Fruit fly (Drosophila melanogaster): ENCODE measurements around the gene CG9902.

CG9902 gene

DNA sequence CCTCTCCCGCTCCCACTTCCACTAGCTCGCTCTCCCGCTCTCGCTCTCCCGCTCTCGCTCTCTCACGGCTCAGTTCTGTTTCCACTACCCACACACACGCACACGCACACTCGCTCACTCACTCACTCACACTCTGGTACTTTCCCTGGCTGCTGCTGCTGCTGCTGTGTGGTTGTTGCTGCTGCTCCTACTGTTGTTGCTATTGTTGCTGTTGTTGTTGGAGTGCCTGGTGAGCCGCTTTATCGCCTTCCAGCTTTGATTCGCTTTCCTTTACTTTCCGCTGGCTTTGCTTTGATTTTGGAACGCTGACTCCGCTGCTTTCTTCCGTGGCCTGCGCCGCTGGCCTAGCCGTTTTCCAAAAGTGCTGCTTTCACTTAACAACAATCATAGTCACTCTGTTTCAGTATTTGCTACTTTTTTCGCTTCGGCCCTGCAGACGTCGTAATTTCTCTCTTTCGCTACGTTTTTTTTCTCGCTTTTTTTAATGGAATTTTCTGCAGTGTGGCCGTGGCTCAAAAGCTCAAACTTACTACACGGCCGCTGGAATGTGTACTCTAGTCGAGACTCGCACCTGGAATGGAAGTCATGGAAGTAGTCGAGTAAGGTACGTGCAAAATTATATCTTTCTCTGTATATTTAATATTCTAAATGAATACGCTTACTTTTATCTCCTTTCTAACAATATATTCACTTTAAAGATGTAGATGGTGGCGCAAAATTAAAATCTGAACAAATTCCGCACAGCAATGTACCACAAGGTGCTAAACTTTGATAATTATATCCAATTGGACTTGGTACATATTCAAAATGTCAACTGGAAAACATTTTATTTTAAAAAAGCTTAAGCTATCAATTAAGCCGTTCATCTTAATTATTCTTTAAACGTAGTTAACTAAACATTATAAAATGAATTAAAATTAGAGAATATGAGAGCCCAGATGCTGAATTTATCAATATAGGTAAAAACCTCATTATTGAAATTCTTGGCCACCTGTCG, 12.5 kb upstream of the CG9902 start, which contains the start of gene Pp2B-14D (continued):
- peak; percentile 5 for TF ChIP-seq caup (GFP tag; optimal IDR thresholded peaks at IDR 0.05; ENCODE audit: severe bottlenecking)
- TF ChIP-seq ranshi (GFP tag; IDR thresholded peaks at IDR 0.05) = no peak
- no peak for TF ChIP-seq Ravus (GFP tag; IDR thresholded peaks at IDR 0.05)
- no peak; the same call in 1 of the 2 replicates for TF ChIP-seq CG9932 (GFP tag; IDR thresholded peaks at IDR 0.05)
- no peak for TF ChIP-seq Dad (GFP tag; optimal IDR thresholded peaks at IDR 0.05)
- TF ChIP-seq CG18764 (GFP tag; optimal IDR thresholded peaks at IDR 0.05) = no peak
- TF ChIP-seq gfzf (GFP tag; optimal IDR thresholded peaks at IDR 0.05) = peak; percentile 87
- no peak for TF ChIP-seq CG11247 (GFP tag; IDR thresholded peaks at IDR 0.05)
- peak in 1 of 2 experiments; percentile 13 for TF ChIP-seq Dfd (GFP tag; optimal IDR thresholded peaks at IDR 0.05)
- peak; percentile 15 for TF ChIP-seq Sin3A (optimal IDR thresholded peaks at IDR 0.05)
- TF ChIP-seq Dip2 (GFP tag; IDR thresholded peaks at IDR 0.05) = no peak
- TF ChIP-seq knrl (GFP tag; IDR thresholded peaks at IDR 0.05; ENCODE audit: partially characterized antibody) = no peak
- TF ChIP-seq CG12744 (GFP tag; optimal IDR thresholded peaks at IDR 0.05) = no peak
- no peak for TF ChIP-seq Doc3 (GFP tag; IDR thresholded peaks at IDR 0.05; ENCODE audit: partially characterized antibody)
- no peak for TF ChIP-seq CG3838 (GFP tag; optimal IDR thresholded peaks at IDR 0.05)
- no peak for TF ChIP-seq CG2712 (tag; optimal IDR thresholded peaks at IDR 0.05)
- TF ChIP-seq HmgD (GFP tag; optimal IDR thresholded peaks at IDR 0.05) = no peak
- peak; percentile 53 for TF ChIP-seq CG4617 (GFP tag; optimal IDR thresholded peaks at IDR 0.05; ENCODE audit: borderline replicate concordance)

DNA sequence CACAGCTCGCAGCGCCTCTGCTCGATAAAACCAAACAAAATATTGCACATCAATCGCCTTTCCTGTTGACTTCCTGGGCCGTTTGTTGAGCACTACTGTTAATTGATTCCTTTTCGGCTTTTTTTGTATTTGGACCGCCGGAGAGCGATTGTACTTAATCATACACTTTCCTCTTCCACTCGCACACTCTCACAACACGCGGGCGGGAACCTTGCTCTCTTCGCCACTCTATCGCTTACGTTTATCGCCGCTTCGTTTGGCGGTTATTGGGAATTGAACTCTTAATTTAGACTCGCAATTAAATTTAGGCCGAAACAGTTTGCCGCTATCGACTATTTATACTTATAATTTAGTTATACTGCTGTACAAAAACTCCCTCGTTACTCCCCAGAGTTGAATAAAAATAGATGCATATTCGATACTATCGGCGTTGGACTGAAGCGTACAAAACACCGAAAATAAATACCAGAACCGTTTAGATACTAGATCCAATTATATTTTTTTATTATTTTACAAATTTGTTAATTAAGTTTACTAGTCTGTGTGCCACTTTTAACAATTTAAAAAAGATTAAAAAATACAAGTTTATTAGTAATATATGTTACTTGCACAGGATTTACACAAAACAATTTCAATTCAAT, 6.3 kb upstream of the CG9902 start, which contains the start of gene Arp2:
TSS of gene Arp2 (minus strand) at position 427 of the 641 bp plus-strand sequence.
- TF ChIP-seq NK7.1 (GFP tag; optimal IDR thresholded peaks at IDR 0.05) (no peak), Ptx1 (GFP tag; IDR thresholded peaks at IDR 0.05) (no peak), CG4282 (GFP tag; optimal IDR thresholded peaks at IDR 0.05) (no peak), H15 (GFP tag; IDR thresholded peaks at IDR 0.05) (no peak), Dip3 (GFP tag; optimal IDR thresholded peaks at IDR 0.05) (no peak), Antp (GFP tag; optimal IDR thresholded peaks at IDR 0.05) (no peak), CG30403 (GFP tag; optimal IDR thresholded peaks at IDR 0.05) (no peak), vnd (GFP tag; IDR thresholded peaks at IDR 0.05; ENCODE audit: partially characterized antibody) (peak; percentile 54; the same call in 1 of the 3 replicates), dm (GFP tag; optimal IDR thresholded peaks at IDR 0.05) (no peak), CG15479 (GFP tag; optimal IDR thresholded peaks at IDR 0.05) (no peak), CG9609 (GFP tag; optimal IDR thresholded peaks at IDR 0.05) (no peak), Gsc (GFP tag; IDR thresholded peaks at IDR 0.05) (no peak), CG1529 (GFP tag; optimal IDR thresholded peaks at IDR 0.05) (no peak), CG2202 (tag; optimal IDR thresholded peaks at IDR 0.05) (no peak), shn (GFP tag; optimal IDR thresholded peaks at IDR 0.05) (no peak), CG2712 (tag; optimal IDR thresholded peaks at IDR 0.05) (peak; percentile 12), Hr39 (optimal IDR thresholded peaks at IDR 0.05) (no peak), ab (GFP tag; optimal IDR thresholded peaks at IDR 0.05) (no peak), ems (GFP tag; optimal IDR thresholded peaks at IDR 0.05) (no peak), CG7963 (GFP tag; IDR thresholded peaks at IDR 0.05; ENCODE audit: partially characterized antibody) (peak; percentile 42; the same call in 1 of the 3 replicates), unc-4 (GFP tag; IDR thresholded peaks at IDR 0.05; ENCODE audit: partially characterized antibody) (peak; percentile 74), usp (GFP tag; optimal IDR thresholded peaks at IDR 0.05) (no peak), CG10959 (GFP tag; IDR thresholded peaks at IDR 0.05) (no peak), seq (GFP tag; IDR thresholded peaks at IDR 0.05) (no peak), NC2β (GFP tag; optimal IDR thresholded peaks at IDR 0.05) (no peak), ara (GFP tag; IDR thresholded peaks at IDR 0.05) (no peak), zen2 (GFP tag; IDR thresholded peaks at IDR 0.05; ENCODE audit: partially characterized antibody) (no peak; the same call in 2 of the 3 replicates), ap (GFP tag; IDR thresholded peaks at IDR 0.05) (no peak), schlank (tag; optimal IDR thresholded peaks at IDR 0.05) (no peak), CHES-1-like (GFP tag; optimal IDR thresholded peaks at IDR 0.05) (no peak), yki (optimal IDR thresholded peaks at IDR 0.05) (no peak), D19A (tag; optimal IDR thresholded peaks at IDR 0.05) (peak; percentile 3)
